Worm (Caenorhabditis elegans): ENCODE measurements around the gene chil-25.

DNA sequence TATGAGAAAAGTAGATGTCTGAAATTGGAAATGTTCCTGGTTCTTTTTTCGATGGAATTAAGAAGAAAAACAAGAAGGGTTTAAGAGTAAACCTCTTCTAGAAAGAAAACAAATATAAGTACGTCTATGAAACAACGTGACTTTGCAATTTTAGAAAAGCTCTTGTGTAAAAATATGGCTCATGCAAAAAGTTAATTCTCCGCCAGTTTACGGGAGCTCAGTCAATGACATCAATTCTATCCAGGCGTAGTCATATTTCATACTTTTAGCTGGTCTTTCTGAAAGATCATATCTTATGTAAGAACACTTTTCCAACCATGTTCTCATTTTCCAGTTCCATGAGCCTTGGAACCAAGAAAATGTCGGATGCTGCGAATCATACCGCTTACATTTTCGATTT is 15.7 kb upstream of the chil-25 start:
- no peak for TF ChIP-seq lin-35 (GFP tag; optimal IDR thresholded peaks at IDR 0.05)
- no peak for TF ChIP-seq nhr-47 (tag; optimal IDR thresholded peaks at IDR 0.05)
